Fruit fly (Drosophila melanogaster): ENCODE results near the gene Pfdn5.

Gene Pfdn5

DNA sequence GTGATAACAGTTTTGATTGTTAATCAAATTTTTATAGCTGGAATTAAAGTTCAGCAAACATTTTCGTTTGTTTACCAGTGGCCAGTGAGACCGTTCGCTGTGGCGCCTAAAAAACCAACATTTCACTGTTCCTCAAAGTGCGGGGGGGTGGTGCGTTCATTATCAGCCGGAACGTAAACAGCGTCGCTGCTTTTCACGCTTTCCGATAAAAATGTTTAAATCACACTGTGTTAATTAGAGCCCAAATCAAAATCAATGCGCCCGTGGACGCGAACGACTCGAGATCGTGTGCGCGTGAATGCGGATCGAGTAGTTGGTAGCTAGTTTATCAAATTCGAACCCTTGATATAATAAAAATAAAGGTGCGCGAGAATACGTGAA is 39.0 kb upstream of the Pfdn5 start, which contains the start of gene CG34376 (continued):
- TF ChIP-seq caup (GFP tag; optimal IDR thresholded peaks at IDR 0.05; ENCODE audit: severe bottlenecking) (peak; percentile 41), CG3281 (GFP tag; optimal IDR thresholded peaks at IDR 0.05) (peak; percentile 49), Ptx1 (GFP tag; IDR thresholded peaks at IDR 0.05) (peak; percentile 36; the same call in 1 of the 2 replicates), psq (GFP tag; optimal IDR thresholded peaks at IDR 0.05) (peak; percentile 85), CG17829 (tag; optimal IDR thresholded peaks at IDR 0.05) (peak; percentile 30), GATAe (GFP tag; conservative IDR thresholded peaks at IDR 0.05) (peak; percentile 93), crp (GFP tag; optimal IDR thresholded peaks at IDR 0.05) (peak in 1 of 2 experiments; percentile 66), CG10462 (GFP tag; optimal IDR thresholded peaks at IDR 0.05) (no peak), Atf3 (GFP tag; optimal IDR thresholded peaks at IDR 0.05) (no peak), tap (tag; optimal IDR thresholded peaks at IDR 0.05) (no peak), CG15479 (GFP tag; optimal IDR thresholded peaks at IDR 0.05) (no peak), Rx (GFP tag; IDR thresholded peaks at IDR 0.05) (no peak), CG8924 (tag; optimal IDR thresholded peaks at IDR 0.05) (peak; percentile 65), fd102C (GFP tag; optimal IDR thresholded peaks at IDR 0.05) (no peak), HHEX (GFP tag; optimal IDR thresholded peaks at IDR 0.05) (no peak), Aef1 (GFP tag; IDR thresholded peaks at IDR 0.05) (peak; percentile 33), al (GFP tag; IDR thresholded peaks at IDR 0.05) (no peak; the same call in 1 of the 2 replicates), Hr51 (GFP tag; optimal IDR thresholded peaks at IDR 0.05) (peak in 1 of 2 experiments; percentile 22), CG4328 (GFP tag; optimal IDR thresholded peaks at IDR 0.05) (no peak), ranshi (GFP tag; IDR thresholded peaks at IDR 0.05) (peak; percentile 9; the same call in 1 of the 2 replicates), CG10431 (GFP tag; optimal IDR thresholded peaks at IDR 0.05) (peak; percentile 41), CG8359 (GFP tag; optimal IDR thresholded peaks at IDR 0.05; ENCODE audit: borderline replicate concordance) (no peak), Ravus (GFP tag; IDR thresholded peaks at IDR 0.05) (no peak), fd3F (GFP tag; optimal IDR thresholded peaks at IDR 0.05) (no peak), CG4854 (GFP tag; optimal IDR thresholded peaks at IDR 0.05) (no peak), CG9932 (GFP tag; IDR thresholded peaks at IDR 0.05) (peak; percentile 51), CG13287 (GFP tag; IDR thresholded peaks at IDR 0.05; ENCODE audit: partially characterized antibody) (peak; percentile 26; the same call in 1 of the 2 replicates), ssp (GFP tag; IDR thresholded peaks at IDR 0.05) (peak; percentile 58), hth (optimal IDR thresholded peaks at IDR 0.05) (no peak), CrebB (tag; optimal IDR thresholded peaks at IDR 0.05) (peak; percentile 40), CG3847 (GFP tag; IDR thresholded peaks at IDR 0.05) (peak; percentile 38), luna (GFP tag; optimal IDR thresholded peaks at IDR 0.05) (no peak), CG43689 (GFP tag; IDR thresholded peaks at IDR 0.05) (no peak), CG17612 (GFP tag; IDR thresholded peaks at IDR 0.05) (no peak), CG7963 (GFP tag; IDR thresholded peaks at IDR 0.05; ENCODE audit: partially characterized antibody) (no peak), crc (GFP tag; optimal IDR thresholded peaks at IDR 0.05) (no peak), Fer1 (GFP tag; optimal IDR thresholded peaks at IDR 0.05) (peak; percentile 17), CG11723 (GFP tag; optimal IDR thresholded peaks at IDR 0.05) (no peak), vfl (GFP tag; optimal IDR thresholded peaks at IDR 0.05) (no peak), CTCF (GFP tag; optimal IDR thresholded peaks at IDR 0.05) (peak; percentile 29), Sox100B (GFP tag; optimal IDR thresholded peaks at IDR 0.05) (no peak), cato (GFP tag; optimal IDR thresholded peaks at IDR 0.05; ENCODE audit: borderline replicate concordance) (no peak), CG4282 (GFP tag; optimal IDR thresholded peaks at IDR 0.05) (no peak), Lim3 (GFP tag; IDR thresholded peaks at IDR 0.05) (no peak; the same call in 1 of the 2 replicates), scrt (GFP tag; optimal IDR thresholded peaks at IDR 0.05) (peak; percentile 18), danr (GFP tag; IDR thresholded peaks at IDR 0.05) (no peak), dysf (GFP tag; IDR thresholded peaks at IDR 0.05) (peak; percentile 4; the same call in 1 of the 3 replicates), her (GFP tag; optimal IDR thresholded peaks at IDR 0.05) (peak; percentile 21), CG7556 (GFP tag; optimal IDR thresholded peaks at IDR 0.05) (no peak), YL-1 (GFP tag; optimal IDR thresholded peaks at IDR 0.05) (peak; percentile 48), crol (GFP tag; IDR thresholded peaks at IDR 0.05) (peak; percentile 100), Mad (GFP tag; optimal IDR thresholded peaks at IDR 0.05) (peak; percentile 9)

All from whole organism, embryonic.